Fruit fly (Drosophila melanogaster) whole organism, prepupa: ENCODE data around the gene CG14330.
A peak's percentile ranks its signal among the peaks of the same experiment; 100 is the strongest.
"Not testable (repeated sequence)": the region's sequence is repeated elsewhere in the genome, so short reads cannot be mapped to it uniquely, and the experiment has no call there.

Experiments
- CG10631 ChIP-seq: fragments of 200-800 bp; sonication (Bioruptor generic); optimal IDR thresholded peaks from 2 replicates; lab custom pipeline; 2016; ENCODE audit warnings: missing biosample characterization, missing genetic modification characterization
- CG11294 ChIP-seq: fragments of 200-800 bp; sonication (Bioruptor generic); IDR thresholded peaks from 2 replicates; pipeline ENCODE4 v1.3.6; 2022; ENCODE audit warnings: missing biosample characterization, missing genetic modification characterization
- CG11762 ChIP-seq: fragments of 200-800 bp; sonication (Bioruptor generic); optimal IDR thresholded peaks from 3 replicates; lab custom pipeline; 2016; ENCODE audit warnings: missing biosample characterization, missing genetic modification characterization; ENCODE audit not compliant: insufficient read depth
- CG11902 ChIP-seq: fragments of 200-800 bp; sonication (Bioruptor generic); optimal IDR thresholded peaks from 3 replicates; lab custom pipeline; 2016; ENCODE audit warnings: missing biosample characterization, missing genetic modification characterization
- CG1621 ChIP-seq: fragments of 200-800 bp; sonication (Bioruptor generic); optimal IDR thresholded peaks from 3 replicates; lab custom pipeline; 2018; ENCODE audit warnings: missing biosample characterization, mild to moderate bottlenecking, missing genetic modification characterization
- CG3032 ChIP-seq: fragments of 200-800 bp; optimal IDR thresholded peaks from 2 replicates; lab custom pipeline; 2019; ENCODE audit warnings: missing biosample characterization, mild to moderate bottlenecking, missing genetic modification characterization, moderate library complexity
- CG32006 ChIP-seq: fragments of 200-800 bp; sonication (Bioruptor generic); optimal IDR thresholded peaks from 3 replicates; lab custom pipeline; 2017; ENCODE audit warnings: missing biosample characterization, mild to moderate bottlenecking, missing genetic modification characterization
- CG34406 ChIP-seq: fragments of 200-800 bp; sonication (Bioruptor generic); optimal IDR thresholded peaks from 3 replicates; lab custom pipeline; 2016; ENCODE audit warnings: missing biosample characterization, missing genetic modification characterization
- CG3919 ChIP-seq: fragments of 200-800 bp; sonication (Bioruptor generic); optimal IDR thresholded peaks from 3 replicates; lab custom pipeline; 2016; ENCODE audit warnings: missing biosample characterization, missing genetic modification characterization
- CG4318 ChIP-seq: fragments of 200-800 bp; sonication (Bioruptor generic); optimal IDR thresholded peaks from 3 replicates; lab custom pipeline; 2017; ENCODE audit warnings: missing biosample characterization, mild to moderate bottlenecking, missing genetic modification characterization
- CG6163 ChIP-seq: fragments of 200-800 bp; sonication (Bioruptor generic); IDR thresholded peaks from 3 replicates; pipeline ENCODE4 v1.3.6; 2022; ENCODE audit warnings: missing biosample characterization, missing genetic modification characterization
- CG6792 ChIP-seq: fragments of 200-800 bp; sonication (Bioruptor generic); optimal IDR thresholded peaks from 3 replicates; lab custom pipeline; 2016; ENCODE audit warnings: missing biosample characterization, missing genetic modification characterization
- CG6808 ChIP-seq: fragments of 200-800 bp; sonication (Bioruptor generic); optimal IDR thresholded peaks from 3 replicates; lab custom pipeline; 2017; ENCODE audit warnings: missing biosample characterization, missing genetic modification characterization, mild to moderate bottlenecking, moderate library complexity, missing genetic modification reagents
- CG6854 ChIP-seq: fragments of 200-800 bp; sonication (Bioruptor generic); optimal IDR thresholded peaks from 2 replicates; lab custom pipeline; 2017; ENCODE audit warnings: missing biosample characterization, mild to moderate bottlenecking, missing genetic modification characterization
- CG7368 ChIP-seq: fragments of 200-800 bp; sonication (Bioruptor generic); optimal IDR thresholded peaks from 3 replicates; lab custom pipeline; 2016; ENCODE audit warnings: missing biosample characterization, missing genetic modification characterization
- CG8319 ChIP-seq: fragments of 200-800 bp; sonication (Bioruptor generic); optimal IDR thresholded peaks from 3 replicates; lab custom pipeline; 2016; ENCODE audit warnings: missing biosample characterization, missing genetic modification characterization
- CG8632 ChIP-seq: fragments of 200-800 bp; sonication (Bioruptor generic); optimal IDR thresholded peaks from 3 replicates; lab custom pipeline; 2016; ENCODE audit warnings: missing biosample characterization, missing genetic modification characterization
- CG9139 ChIP-seq: fragments of 200-800 bp; sonication (Bioruptor generic); optimal IDR thresholded peaks from 3 replicates; lab custom pipeline; 2017; ENCODE audit warnings: missing biosample characterization, mild to moderate bottlenecking, missing genetic modification characterization
- Eip75B ChIP-seq: fragments of 200-800 bp; sonication (Bioruptor generic); optimal IDR thresholded peaks from 3 replicates; lab custom pipeline; 2016; ENCODE audit warnings: missing biosample characterization, missing genetic modification characterization
- Eip78C ChIP-seq: fragments of 200-800 bp; sonication (Bioruptor generic); peaks from one replicate; lab custom pipeline; 2016; ENCODE audit warnings: missing biosample characterization, missing genetic modification characterization
- Ets21C ChIP-seq: fragments of 200-800 bp; sonication (Bioruptor generic); optimal IDR thresholded peaks from 3 replicates; lab custom pipeline; 2016; ENCODE audit warnings: missing biosample characterization, missing genetic modification characterization
- Ets96B ChIP-seq: fragments of 200-800 bp; optimal IDR thresholded peaks from 2 replicates; lab custom pipeline; 2019; ENCODE audit warnings: missing biosample characterization, mild to moderate bottlenecking, missing genetic modification characterization, moderate library complexity
- Gug ChIP-seq: fragments of 200-800 bp; sonication (Bioruptor generic); IDR thresholded peaks from 2 replicates; pipeline ENCODE4 v1.3.6; 2022; ENCODE audit warnings: missing biosample characterization, missing genetic modification characterization
- Hr39 ChIP-seq: fragments of 200-800 bp; sonication (Bioruptor generic); optimal IDR thresholded peaks from 2 replicates; lab custom pipeline; 2016; ENCODE audit warnings: missing biosample characterization, missing genetic modification characterization
- Hr4 ChIP-seq: fragments of 200-800 bp; sonication (Bioruptor generic); optimal IDR thresholded peaks from 3 replicates; lab custom pipeline; 2016; ENCODE audit warnings: missing biosample characterization, missing genetic modification characterization
- Met ChIP-seq: fragments of 200-800 bp; sonication (Bioruptor generic); optimal IDR thresholded peaks from 3 replicates; lab custom pipeline; 2016; ENCODE audit warnings: missing biosample characterization, missing genetic modification characterization
- OdsH ChIP-seq: fragments of 200-800 bp; sonication (Bioruptor generic); optimal IDR thresholded peaks from 3 replicates; lab custom pipeline; 2016; ENCODE audit warnings: missing biosample characterization, missing genetic modification characterization
- Smox ChIP-seq: fragments of 200-800 bp; sonication (Bioruptor generic); optimal IDR thresholded peaks from 3 replicates; lab custom pipeline; 2016; ENCODE audit warnings: missing biosample characterization, missing genetic modification characterization
- Sox102F ChIP-seq: fragments of 200-800 bp; sonication (Bioruptor generic); optimal IDR thresholded peaks from 2 replicates; lab custom pipeline; 2016; ENCODE audit warnings: missing biosample characterization, mild to moderate bottlenecking, missing genetic modification characterization
- Sox14 ChIP-seq: fragments of 200-800 bp; sonication (Bioruptor generic); optimal IDR thresholded peaks from 3 replicates; lab custom pipeline; 2016; ENCODE audit warnings: missing biosample characterization, missing genetic modification characterization
- achi ChIP-seq: fragments of 200-800 bp; sonication (Bioruptor generic); optimal IDR thresholded peaks from 3 replicates; lab custom pipeline; 2016; ENCODE audit warnings: missing biosample characterization, missing genetic modification characterization
- acj6 ChIP-seq: fragments of 200-800 bp; sonication (Bioruptor generic); optimal IDR thresholded peaks from 3 replicates; lab custom pipeline; 2016; ENCODE audit warnings: missing biosample characterization, missing genetic modification characterization
- dac ChIP-seq: fragments of 200-800 bp; sonication (Bioruptor generic); optimal IDR thresholded peaks from 2 replicates; lab custom pipeline; 2017; ENCODE audit warnings: missing biosample characterization, mild to moderate bottlenecking, missing genetic modification characterization
- dsx ChIP-seq: fragments of 200-800 bp; optimal IDR thresholded peaks from 3 replicates; lab custom pipeline; 2019; ENCODE audit warnings: missing biosample characterization, mild to moderate bottlenecking, missing genetic modification characterization, moderate library complexity; ENCODE audit not compliant: poor library complexity, severe bottlenecking
- eg ChIP-seq: fragments of 200-800 bp; sonication (Bioruptor generic); IDR thresholded peaks from 3 replicates; pipeline ENCODE4 v1.3.6; 2022; ENCODE audit warnings: missing biosample characterization, missing genetic modification characterization
- esn ChIP-seq: fragments of 200-800 bp; sonication (Bioruptor generic); optimal IDR thresholded peaks from 2 replicates; lab custom pipeline; 2016; ENCODE audit warnings: missing biosample characterization, mild to moderate bottlenecking, missing genetic modification characterization, moderate library complexity
- fd59A ChIP-seq: fragments of 200-800 bp; sonication (Bioruptor generic); optimal IDR thresholded peaks from 2 replicates; lab custom pipeline; 2017; ENCODE audit warnings: missing biosample characterization, mild to moderate bottlenecking, missing genetic modification characterization, missing genetic modification reagents
- fd85E ChIP-seq: fragments of 200-800 bp; sonication (Bioruptor generic); optimal IDR thresholded peaks from 3 replicates; lab custom pipeline; 2016; ENCODE audit warnings: missing biosample characterization, missing genetic modification characterization
- lz ChIP-seq: fragments of 200-800 bp; sonication (Bioruptor generic); optimal IDR thresholded peaks from 3 replicates; lab custom pipeline; 2016; ENCODE audit warnings: missing biosample characterization, missing genetic modification characterization
- salr ChIP-seq, 2 experiments: fragments of 200-800 bp; sonication (Bioruptor generic); optimal IDR thresholded peaks; 3 replicates each; lab custom pipeline; 2016 to 2018; ENCODE audit warnings: missing biosample characterization in 2 of 2, missing genetic modification characterization in 2 of 2, mild to moderate bottlenecking in 1 of 2
- ss ChIP-seq, 2 experiments: fragments of 200-800 bp; sonication (Bioruptor generic); optimal IDR thresholded peaks; 2 replicates in 1 of 2; 3 replicates in 1 of 2; lab custom pipeline; 2017 to 2018; ENCODE audit warnings: mild to moderate bottlenecking in 2 of 2, missing biosample characterization in 2 of 2, missing genetic modification characterization in 2 of 2, moderate library complexity in 1 of 2
- svp ChIP-seq: fragments of 200-800 bp; sonication (Bioruptor generic); peaks from one replicate; lab custom pipeline; 2016; ENCODE audit warnings: missing biosample characterization, missing genetic modification characterization
- topi ChIP-seq: fragments of 200-800 bp; sonication (Bioruptor generic); optimal IDR thresholded peaks from 3 replicates; lab custom pipeline; 2016; ENCODE audit warnings: missing biosample characterization, missing genetic modification characterization

The CG14330 gene

DNA sequence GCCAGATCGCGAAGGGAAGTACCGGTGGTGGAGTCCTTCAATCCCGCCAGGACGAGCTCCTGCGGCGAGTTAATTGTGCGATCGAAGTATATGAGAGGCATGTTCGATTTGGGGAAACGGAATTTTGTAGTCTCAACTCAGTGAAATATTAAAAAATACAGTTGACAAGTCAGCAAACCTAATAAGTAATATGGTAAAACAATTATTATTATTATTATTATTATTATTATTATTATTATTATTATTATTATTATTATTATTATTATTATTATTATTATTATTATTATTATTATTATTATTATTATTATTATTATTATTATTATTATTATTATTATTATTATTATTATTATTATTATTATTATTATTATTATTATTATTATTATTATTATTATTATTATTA, at the start of gene CG14330:
TSS of gene CG14330 (minus strand) at position 101 of the 400 bp plus-strand sequence.
- not testable (repeated sequence) for TF ChIP-seq salr (GFP tag; optimal IDR thresholded peaks at IDR 0.05; lab: Kevin White, UChicago); CG11762 (GFP tag; lab: Kevin White, UChicago); CG3919 (GFP tag; lab: Kevin White, UChicago)

DNA sequence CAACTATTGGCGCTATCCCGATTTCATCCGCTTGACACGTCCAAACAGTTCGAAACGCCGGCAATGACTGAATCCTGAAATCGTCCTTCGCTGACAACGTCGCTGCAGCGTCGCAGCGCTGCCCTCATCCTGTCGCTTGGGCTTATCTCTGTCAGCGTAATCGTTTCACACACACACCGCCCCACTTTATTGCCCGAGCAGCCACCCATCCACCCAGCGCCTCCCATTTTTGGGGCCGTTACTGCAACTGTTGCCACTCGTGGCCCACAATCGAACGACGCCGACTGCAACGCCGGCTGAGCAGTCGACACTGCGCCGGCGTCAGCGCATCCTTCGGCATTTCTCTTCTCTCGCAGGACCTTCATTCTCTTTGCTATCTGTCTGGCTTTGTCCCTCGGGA, 49.0 kb upstream of the CG14330 start, which contains the start of gene Dscam3:
TSS of gene Dscam3 (minus strand) at position 69 of the 400 bp plus-strand sequence.
- no peak for TF ChIP-seq Hr4
- no peak for TF ChIP-seq lz
- no peak for TF ChIP-seq OdsH
- TF ChIP-seq CG34406 (GFP tag; lab: Kevin White, UChicago): no peak
- peak; percentile 51 for TF ChIP-seq CG7368

DNA sequence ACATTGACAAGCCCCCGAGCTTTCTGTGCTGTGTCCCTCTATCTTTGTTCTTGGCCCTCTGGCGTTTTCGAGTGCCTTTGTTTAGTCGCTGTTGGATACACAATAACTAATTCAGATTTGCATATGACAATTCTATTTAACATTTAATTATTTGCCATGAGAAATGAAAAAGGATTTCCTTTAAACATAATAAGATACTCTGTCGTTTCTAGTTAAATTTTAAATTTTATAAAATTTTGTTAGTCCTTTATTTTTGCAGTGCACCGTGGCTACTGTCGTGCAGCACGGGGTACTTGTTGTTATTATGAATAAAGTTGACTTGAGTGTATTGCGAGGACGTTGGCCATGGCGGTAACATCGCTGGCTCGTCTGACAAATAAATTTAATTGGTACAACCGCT, 46.3 kb upstream of the CG14330 start:
- peak; percentile 59 for TF ChIP-seq svp (GFP tag; lab: Kevin White, UChicago)
- TF ChIP-seq CG1621 (tag; lab: Kevin White, UChicago): no peak
- no peak for TF ChIP-seq CG6854 (GFP tag; lab: Kevin White, UChicago)
- TF ChIP-seq Smox (GFP tag; lab: Kevin White, UChicago): peak; percentile 2
- TF ChIP-seq OdsH: no peak
- no peak for TF ChIP-seq Hr39 (GFP tag; lab: Kevin White, UChicago)
- TF ChIP-seq fd85E (GFP tag; lab: Kevin White, UChicago): no peak
- TF ChIP-seq CG11762 (GFP tag; lab: Kevin White, UChicago): no peak
- peak in 1 of 2 experiments; percentile 26 for TF ChIP-seq ss (GFP tag; optimal IDR thresholded peaks at IDR 0.05; lab: Kevin White, UChicago)
- TF ChIP-seq salr (GFP tag; optimal IDR thresholded peaks at IDR 0.05; lab: Kevin White, UChicago): no peak
- TF ChIP-seq CG10631 (GFP tag; lab: Kevin White, UChicago): no peak
- TF ChIP-seq CG6163: 0 out of 3 replicates have a peak, but pooled peaks have one; percentile 17
- peak; percentile 8 for TF ChIP-seq Met (GFP tag; lab: Kevin White, UChicago)
- no peak for TF ChIP-seq CG32006
- no peak for TF ChIP-seq Sox14 (GFP tag; lab: Kevin White, UChicago)
- no peak for TF ChIP-seq CG11902 (GFP tag; lab: Kevin White, UChicago)
- TF ChIP-seq CG3919 (GFP tag; lab: Kevin White, UChicago): no peak
- TF ChIP-seq Ets21C (GFP tag; lab: Kevin White, UChicago): no peak
- TF ChIP-seq Hr4: no peak
- TF ChIP-seq CG4318 (GFP tag; lab: Kevin White, UChicago): no peak
- TF ChIP-seq CG6792 (GFP tag; lab: Kevin White, UChicago): no peak
- peak; percentile 68 for TF ChIP-seq Eip78C
- no peak for TF ChIP-seq Gug (GFP tag; lab: Robert Waterston, UW)
- peak; percentile 1 for TF ChIP-seq Eip75B
- peak; percentile 9 for TF ChIP-seq esn (GFP tag; lab: Kevin White, UChicago)
- TF ChIP-seq CG3032 (tag; lab: Kevin White, UChicago): peak; percentile 6
- TF ChIP-seq dac (GFP tag; lab: Kevin White, UChicago): no peak
- TF ChIP-seq Ets96B (tag; lab: Kevin White, UChicago): no peak
- no peak for TF ChIP-seq achi (GFP tag; lab: Kevin White, UChicago)

DNA sequence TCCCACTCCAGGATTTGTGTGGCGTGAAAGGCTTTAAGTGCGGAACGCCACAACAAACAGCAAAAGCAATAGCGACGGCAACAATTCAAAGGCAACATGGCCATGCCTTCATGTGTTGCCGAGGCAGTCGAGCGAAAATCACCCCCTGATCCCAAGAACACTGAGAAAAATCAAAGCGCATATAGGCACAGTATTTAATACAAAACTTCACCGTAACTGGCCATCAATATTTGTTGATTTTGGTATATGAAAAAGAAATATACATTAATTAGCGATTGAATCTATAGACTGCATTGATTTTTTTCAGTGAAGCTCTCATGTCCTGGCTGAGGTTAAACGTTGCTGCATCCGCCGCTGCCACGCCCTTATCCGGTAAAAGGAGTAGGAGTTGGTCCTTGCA, 44.5 kb upstream of the CG14330 start:
- TF ChIP-seq CG8632 (GFP tag; lab: Kevin White, UChicago) (peak; percentile 37), CG11294 (GFP tag; lab: Robert Waterston, UW) (no peak), CG11762 (GFP tag; lab: Kevin White, UChicago) (peak; percentile 27), Sox14 (GFP tag; lab: Kevin White, UChicago) (peak; percentile 60), acj6 (GFP tag; lab: Kevin White, UChicago) (peak; percentile 66), fd59A (peak; percentile 57), eg (GFP tag; lab: Robert Waterston, UW) (peak; percentile 57; the same call in 2 of the 3 replicates), Smox (GFP tag; lab: Kevin White, UChicago) (peak; percentile 70), Sox102F (peak; percentile 59), CG3032 (tag; lab: Kevin White, UChicago) (peak; percentile 66), CG32006 (peak; percentile 63), CG6163 (peak; percentile 78), dsx (peak; percentile 48), salr (GFP tag; optimal IDR thresholded peaks at IDR 0.05; lab: Kevin White, UChicago) (peak; percentile 14 to 65), Ets96B (tag; lab: Kevin White, UChicago) (peak; percentile 74), CG9139 (GFP tag; lab: Kevin White, UChicago) (peak; percentile 46), CG10631 (GFP tag; lab: Kevin White, UChicago) (peak; percentile 65), Hr4 (peak; percentile 47), ss (GFP tag; optimal IDR thresholded peaks at IDR 0.05; lab: Kevin White, UChicago) (peak; percentile 44 to 75), achi (GFP tag; lab: Kevin White, UChicago) (peak; percentile 65), Eip78C (peak; percentile 88), CG8319 (GFP tag; lab: Kevin White, UChicago) (no peak), CG6808 (GFP tag; lab: Kevin White, UChicago) (peak; percentile 54), fd85E (GFP tag; lab: Kevin White, UChicago) (no peak), CG7368 (peak; percentile 48), topi (peak; percentile 66), CG1621 (tag; lab: Kevin White, UChicago) (peak; percentile 64)
